Worm (Caenorhabditis elegans): ENCODE results near the gene pipp-4P.

The pipp-4P gene

DNA sequence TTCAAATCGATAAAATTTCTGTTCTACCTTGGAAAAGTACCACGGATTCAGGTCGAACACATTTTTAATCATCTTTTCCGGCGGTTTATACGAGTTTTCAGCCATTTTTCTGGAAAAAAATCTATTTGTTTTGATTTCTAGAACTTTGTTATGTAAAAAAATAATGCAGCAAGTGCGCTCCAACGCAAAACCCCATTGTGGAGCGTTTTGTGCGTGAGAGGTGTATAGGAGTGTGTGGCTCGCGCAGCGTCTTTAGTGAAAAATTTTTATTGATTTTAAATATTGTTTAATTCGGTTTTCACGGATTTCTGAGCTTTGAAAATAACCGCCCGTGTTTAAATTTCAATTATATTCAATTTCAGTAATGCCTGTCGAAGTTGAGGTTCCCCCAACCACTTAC is 33.2 kb upstream of the pipp-4P start, which contains the start of gene Y71H2AM.20 (continued):
- TF ChIP-seq unc-86 (tag; optimal IDR thresholded peaks at IDR 0.05), result peak; percentile 92
- peak; percentile 92 to 95 for TF ChIP-seq efl-1 (optimal IDR thresholded peaks at IDR 0.05)
- TF ChIP-seq efl-1 (GFP tag; optimal IDR thresholded peaks at IDR 0.05 in 1 of 2), result peak; percentile 87 to 98
- TF ChIP-seq dpl-1 (GFP tag; optimal IDR thresholded peaks at IDR 0.05), result peak; percentile 89 to 92 (median 90)
- no peak for TF ChIP-seq alr-1 (tag; optimal IDR thresholded peaks at IDR 0.05; ENCODE audit: borderline replicate concordance)
- no peak for TF ChIP-seq nhr-28 (tag; optimal IDR thresholded peaks at IDR 0.05)
- TF ChIP-seq jun-1 (tag; optimal IDR thresholded peaks at IDR 0.05), result peak; percentile 88
- peak; percentile 79 for TF ChIP-seq mef-2 (tag; optimal IDR thresholded peaks at IDR 0.05)
- peak; percentile 84 for TF ChIP-seq egl-13 (tag; optimal IDR thresholded peaks at IDR 0.05)
- peak; percentile 93 for TF ChIP-seq nhr-85 (tag)
- TF ChIP-seq mab-9 (GFP tag; IDR thresholded peaks at IDR 0.05), result peak; percentile 72; the same call in 1 of the 2 replicates
- TF ChIP-seq xbp-1 (tag; optimal IDR thresholded peaks at IDR 0.05), result peak; percentile 95
- peak; percentile 93 for TF ChIP-seq skn-1 (tag; optimal IDR thresholded peaks at IDR 0.05)
- TF ChIP-seq F16B12.6 (tag; optimal IDR thresholded peaks at IDR 0.05), result peak; percentile 80
- peak; percentile 84 for TF ChIP-seq ama-1 (optimal IDR thresholded peaks at IDR 0.05)
- no peak for TF ChIP-seq unc-62 (GFP tag; optimal IDR thresholded peaks at IDR 0.05)
- TF ChIP-seq aly-2 (tag; optimal IDR thresholded peaks at IDR 0.05), result peak; percentile 92
- peak; percentile 96 for TF ChIP-seq swsn-7 (tag; optimal IDR thresholded peaks at IDR 0.05)
- TF ChIP-seq lin-39 (tag; optimal IDR thresholded peaks at IDR 0.05), result peak; percentile 61
- peak in 1 of 2 experiments; percentile 74 for TF ChIP-seq egl-27 (tag; optimal IDR thresholded peaks at IDR 0.05)
- no peak for TF ChIP-seq ces-1 (GFP tag; optimal IDR thresholded peaks at IDR 0.05)
- TF ChIP-seq fkh-10 (GFP tag; optimal IDR thresholded peaks at IDR 0.05), result peak; percentile 96
- no peak for TF ChIP-seq sup-37 (GFP tag; optimal IDR thresholded peaks at IDR 0.05)
- TF ChIP-seq fkh-4 (tag; optimal IDR thresholded peaks at IDR 0.05; ENCODE audit: borderline replicate concordance), result no peak
- TF ChIP-seq ztf-11 (tag; optimal IDR thresholded peaks at IDR 0.05), result peak in 1 of 2 experiments; percentile 81
- TF ChIP-seq pag-3 (tag; optimal IDR thresholded peaks at IDR 0.05; ENCODE audit: borderline replicate concordance, insufficient read depth), result peak; percentile 56
- TF ChIP-seq hlh-17 (GFP tag; optimal IDR thresholded peaks at IDR 0.05; ENCODE audit: borderline replicate concordance), result no peak
- TF ChIP-seq elt-3 (tag; optimal IDR thresholded peaks at IDR 0.05), result peak; percentile 82 to 99 (median 96)
- peak; percentile 51 for TF ChIP-seq aha-1 (tag; optimal IDR thresholded peaks at IDR 0.05)
- peak; percentile 91 for TF ChIP-seq pax-3 (tag; optimal IDR thresholded peaks at IDR 0.05)
- TF ChIP-seq elt-2 (tag; optimal IDR thresholded peaks at IDR 0.05), result peak; percentile 42
- no peak for TF ChIP-seq lir-3 (tag; optimal IDR thresholded peaks at IDR 0.05; ENCODE audit: poor library complexity)
- TF ChIP-seq zag-1 (tag; optimal IDR thresholded peaks at IDR 0.05), result peak; percentile 85
- TF ChIP-seq snpc-4 (tag; optimal IDR thresholded peaks at IDR 0.05), result peak; percentile 90
- TF ChIP-seq unc-130 (tag; optimal IDR thresholded peaks at IDR 0.05), result peak; percentile 100
- no peak for TF ChIP-seq nhr-76 (tag; optimal IDR thresholded peaks at IDR 0.05)
- TF ChIP-seq nhr-77 (tag; optimal IDR thresholded peaks at IDR 0.05), result peak; percentile 93
- TF ChIP-seq C16A3.4 (tag; optimal IDR thresholded peaks at IDR 0.05), result peak; percentile 99
- TF ChIP-seq zip-4 (GFP tag; optimal IDR thresholded peaks at IDR 0.05), result peak; percentile 59

DNA sequence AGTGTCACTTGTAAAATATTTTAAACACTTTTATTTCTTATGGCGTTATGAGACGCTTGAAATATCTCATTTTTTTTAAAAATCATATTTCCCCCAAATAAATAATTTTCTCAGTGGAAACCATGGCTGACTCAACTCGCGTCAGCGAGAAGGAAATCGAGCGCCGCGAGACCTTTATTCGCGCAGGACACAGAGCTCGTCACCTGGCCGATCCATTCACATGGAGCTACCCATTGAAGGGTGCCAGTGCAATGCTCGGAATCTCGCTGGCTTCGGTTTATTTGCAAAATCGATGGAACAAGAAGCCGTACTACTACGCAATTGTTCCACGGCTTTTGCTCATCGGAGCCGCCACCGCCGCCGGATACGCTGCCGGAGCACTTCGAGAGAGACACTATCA is 32.3 kb upstream of the pipp-4P start, which contains the start of gene nduc-2:
nduc-2 (plus strand) TSS at position 113 of the 400 bp plus-strand sequence.
- TF ChIP-seq nhr-77 (tag; optimal IDR thresholded peaks at IDR 0.05), result no peak
- TF ChIP-seq lin-13 (GFP tag; optimal IDR thresholded peaks at IDR 0.05), result no peak
- peak; percentile 34 for TF ChIP-seq nhr-71 (tag; optimal IDR thresholded peaks at IDR 0.05)
- peak; percentile 3 for TF ChIP-seq pax-3 (tag; optimal IDR thresholded peaks at IDR 0.05)
- TF ChIP-seq hlh-4 (tag; optimal IDR thresholded peaks at IDR 0.05), result no peak
- TF ChIP-seq grh-1 (GFP tag; IDR thresholded peaks at IDR 0.05), result peak; percentile 21; the same call in 1 of the 2 replicates
- TF ChIP-seq C04F5.9 (tag; optimal IDR thresholded peaks at IDR 0.05), result no peak
- peak; percentile 11 for TF ChIP-seq ama-1 (optimal IDR thresholded peaks at IDR 0.05)

All from whole organism, L1 larva.